Fruit fly (Drosophila melanogaster) whole organism, embryonic: ENCODE data around the gene tay.

Source experiments
- BEAF-32 ChIP-seq: fragments of 200-800 bp; sonication (Bioruptor generic); optimal IDR thresholded peaks from 3 replicates; lab custom pipeline; 2017; ENCODE audit warnings: missing biosample characterization, missing genetic modification characterization, mild to moderate bottlenecking, moderate library complexity, missing genetic modification reagents
- Bteb2 ChIP-seq: fragments of 200-800 bp; sonication (Bioruptor generic); optimal IDR thresholded peaks from 2 replicates; lab custom pipeline; 2016; ENCODE audit warnings: missing biosample characterization, missing genetic modification characterization
- CG11398 ChIP-seq: fragments of 200-800 bp; sonication (Bioruptor generic); optimal IDR thresholded peaks from 2 replicates; lab custom pipeline; 2016; ENCODE audit warnings: missing biosample characterization, missing genetic modification characterization
- CG12155 ChIP-seq: fragments of 200-800 bp; sonication (Bioruptor generic); optimal IDR thresholded peaks from 3 replicates; lab custom pipeline; 2016; ENCODE audit warnings: missing biosample characterization, missing genetic modification characterization
- CG14441 ChIP-seq: fragments of 200-800 bp; sonication (Bioruptor generic); IDR thresholded peaks from 2 replicates; pipeline ENCODE4 v1.3.6; 2022; ENCODE audit warnings: missing biosample characterization, missing genetic modification characterization
- CG15514 ChIP-seq: fragments of 200-800 bp; sonication (Bioruptor generic); optimal IDR thresholded peaks from 3 replicates; lab custom pipeline; 2017; ENCODE audit warnings: missing biosample characterization, missing genetic modification characterization, mild to moderate bottlenecking, moderate library complexity, missing genetic modification reagents
- CG1603 ChIP-seq: fragments of 200-800 bp; sonication (Bioruptor generic); optimal IDR thresholded peaks from 2 replicates; lab custom pipeline; 2019; ENCODE audit warnings: missing biosample characterization, mild to moderate bottlenecking, missing genetic modification characterization, moderate library complexity
- CG16813 ChIP-seq: fragments of 200-800 bp; sonication (Bioruptor generic); IDR thresholded peaks from 3 replicates; pipeline ENCODE4 v1.3.6; 2022; ENCODE audit warnings: missing biosample characterization, missing genetic modification characterization; ENCODE audit not compliant: partially characterized antibody
- CG17802 ChIP-seq: fragments of 200-800 bp; sonication (Bioruptor generic); optimal IDR thresholded peaks from 2 replicates; lab custom pipeline; 2018; ENCODE audit warnings: missing biosample characterization, mild to moderate bottlenecking, missing genetic modification characterization, moderate library complexity
- CG2116 ChIP-seq: fragments of 200-800 bp; sonication (Bioruptor generic); optimal IDR thresholded peaks from 3 replicates; lab custom pipeline; 2018; ENCODE audit warnings: missing biosample characterization, mild to moderate bottlenecking, missing genetic modification characterization
- CG2120 ChIP-seq: fragments of 200-800 bp; sonication (Bioruptor generic); optimal IDR thresholded peaks from 3 replicates; lab custom pipeline; 2016; ENCODE audit warnings: missing biosample characterization, missing genetic modification characterization
- CG2712 ChIP-seq: fragments of 200-800 bp; optimal IDR thresholded peaks from 3 replicates; lab custom pipeline; 2019; ENCODE audit warnings: missing biosample characterization, mild to moderate bottlenecking, missing genetic modification characterization, moderate library complexity
- CG2875 ChIP-seq: fragments of 200-800 bp; sonication (Bioruptor generic); optimal IDR thresholded peaks from 2 replicates; lab custom pipeline; 2017; ENCODE audit warnings: missing biosample characterization, mild to moderate bottlenecking, missing genetic modification characterization, missing genetic modification reagents
- CG30020 ChIP-seq: fragments of 200-800 bp; optimal IDR thresholded peaks from 2 replicates; lab custom pipeline; 2019; ENCODE audit warnings: missing biosample characterization, mild to moderate bottlenecking, missing genetic modification characterization, moderate library complexity
- CG31365 ChIP-seq: fragments of 200-800 bp; sonication (Bioruptor generic); optimal IDR thresholded peaks from 2 replicates; lab custom pipeline; 2018; ENCODE audit warnings: missing biosample characterization, mild to moderate bottlenecking, missing genetic modification characterization
- CG34422 ChIP-seq: fragments of 200-800 bp; sonication (Bioruptor generic); IDR thresholded peaks from 3 replicates; pipeline ENCODE4 v1.3.6; 2022; ENCODE audit warnings: missing biosample characterization, missing genetic modification characterization
- CG3838 ChIP-seq: fragments of 200-800 bp; sonication (Bioruptor generic); optimal IDR thresholded peaks from 3 replicates; lab custom pipeline; 2016; ENCODE audit warnings: missing biosample characterization, missing genetic modification characterization
- CG3995 ChIP-seq: fragments of 200-800 bp; sonication (Bioruptor generic); optimal IDR thresholded peaks from 3 replicates; lab custom pipeline; 2016; ENCODE audit warnings: missing biosample characterization, missing genetic modification characterization
- CG7357 ChIP-seq: fragments of 200-800 bp; sonication (Bioruptor generic); IDR thresholded peaks from 3 replicates; pipeline ENCODE4 v1.3.6; 2022; ENCODE audit warnings: missing biosample characterization, missing genetic modification characterization
- CG8281 ChIP-seq: fragments of 200-800 bp; sonication (Bioruptor generic); optimal IDR thresholded peaks from 2 replicates; lab custom pipeline; 2018; ENCODE audit warnings: missing biosample characterization, mild to moderate bottlenecking, missing genetic modification characterization, moderate library complexity
- CG9932 ChIP-seq: fragments of 200-800 bp; sonication (Bioruptor generic); IDR thresholded peaks from 2 replicates; pipeline ENCODE4 v1.3.6; 2022; ENCODE audit warnings: missing biosample characterization, missing genetic modification characterization
- CoRest ChIP-seq: fragments of 200-800 bp; sonication (Bioruptor generic); optimal IDR thresholded peaks from 3 replicates; lab custom pipeline; 2018; ENCODE audit warnings: missing biosample characterization, mild to moderate bottlenecking, missing genetic modification characterization, moderate library complexity
- Dll ChIP-seq: fragments of 200-800 bp; sonication (Bioruptor generic); IDR thresholded peaks from 4 replicates; pipeline ENCODE4 v1.3.6; 2022; ENCODE audit warnings: missing biosample characterization, missing genetic modification characterization; ENCODE audit not compliant: partially characterized antibody
- Dref ChIP-seq: fragments of 200-800 bp; sonication (Bioruptor generic); IDR thresholded peaks from 2 replicates; pipeline ENCODE4 v1.3.6; 2022; ENCODE audit warnings: missing biosample characterization, missing genetic modification characterization
- E2f1 ChIP-seq: fragments of 200-800 bp; sonication (Bioruptor generic); IDR thresholded peaks from 2 replicates; pipeline ENCODE4 v1.3.6; 2022; ENCODE audit warnings: missing biosample characterization, missing genetic modification characterization
- E2f2 ChIP-seq: fragments of 200-800 bp; sonication (Bioruptor generic); IDR thresholded peaks from 2 replicates; pipeline ENCODE4 v1.3.6; 2022; ENCODE audit warnings: missing biosample characterization, missing genetic modification characterization
- Opbp ChIP-seq: fragments of 200-800 bp; sonication (Bioruptor generic); IDR thresholded peaks from 3 replicates; pipeline ENCODE4 v1.3.6; 2022; ENCODE audit warnings: missing biosample characterization, missing genetic modification characterization; ENCODE audit not compliant: partially characterized antibody
- Scr ChIP-seq: fragments of 200-800 bp; sonication (Bioruptor generic); IDR thresholded peaks from 2 replicates; pipeline ENCODE4 v1.3.6; 2022; ENCODE audit warnings: missing biosample characterization, missing genetic modification characterization; ENCODE audit not compliant: partially characterized antibody
- Trl ChIP-seq, 3 experiments: fragments of >200 bp in 2 of 3; fragments of 200-800 bp in 1 of 3; sonication (Bioruptor generic) in 1 of 3; optimal IDR thresholded peaks; 2 replicates in 1 of 3; 3 replicates in 2 of 3; lab custom pipeline; 2016 to 2017; ENCODE audit warnings: missing biosample characterization in 1 of 3, missing genetic modification characterization in 1 of 3
- Usf ChIP-seq: fragments of 200-800 bp; sonication (Bioruptor generic); optimal IDR thresholded peaks from 2 replicates; lab custom pipeline; 2017; ENCODE audit warnings: missing genotype, missing biosample characterization, missing genetic modification characterization
- amos ChIP-seq: fragments of 200-800 bp; sonication (Bioruptor generic); IDR thresholded peaks from 2 replicates; pipeline ENCODE4 v1.3.6; 2022; ENCODE audit warnings: missing biosample characterization, missing genetic modification characterization; ENCODE audit not compliant: partially characterized antibody
- ato ChIP-seq: fragments of 200-800 bp; sonication (Bioruptor generic); IDR thresholded peaks from 2 replicates; pipeline ENCODE4 v1.3.6; 2022; ENCODE audit warnings: missing biosample characterization, missing genetic modification characterization; ENCODE audit not compliant: partially characterized antibody
- bbx ChIP-seq: fragments of 200-800 bp; sonication (Bioruptor generic); IDR thresholded peaks from 2 replicates; pipeline ENCODE4 v1.3.6; 2022; ENCODE audit warnings: missing biosample characterization, missing genetic modification characterization; ENCODE audit not compliant: partially characterized antibody
- chm ChIP-seq: fragments of 200-800 bp; sonication (Bioruptor generic); IDR thresholded peaks from 2 replicates; pipeline ENCODE4 v1.3.6; 2022; ENCODE audit warnings: missing biosample characterization, missing genetic modification characterization
- fu2 ChIP-seq: fragments of 200-800 bp; sonication (Bioruptor generic); optimal IDR thresholded peaks from 2 replicates; lab custom pipeline; 2016; ENCODE audit warnings: missing biosample characterization, missing genetic modification characterization
- knrl ChIP-seq: fragments of 200-800 bp; sonication (Bioruptor generic); IDR thresholded peaks from 3 replicates; pipeline ENCODE4 v1.3.6; 2022; ENCODE audit warnings: missing biosample characterization, missing genetic modification characterization; ENCODE audit not compliant: partially characterized antibody
- mld ChIP-seq: fragments of 200-800 bp; sonication (Bioruptor generic); IDR thresholded peaks from 3 replicates; pipeline ENCODE4 v1.3.6; 2022; ENCODE audit warnings: missing biosample characterization, missing genetic modification characterization; ENCODE audit not compliant: partially characterized antibody
- onecut ChIP-seq: fragments of 200-800 bp; sonication (Bioruptor generic); IDR thresholded peaks from 2 replicates; pipeline ENCODE4 v1.3.6; 2022; ENCODE audit warnings: missing biosample characterization, missing genetic modification characterization
- pan ChIP-seq, 4 experiments: fragments of >200 bp in 3 of 4; fragments of 200-800 bp in 1 of 4; sonication (Bioruptor generic) in 1 of 4; optimal IDR thresholded peaks in 3 of 4; IDR thresholded peaks in 1 of 4; 2 replicates each; pipeline versions ENCODE4 v1.3.6 to Lab custom; 2017 to 2022; ENCODE audit warnings: missing biosample characterization in 2 of 4, missing genetic modification characterization in 2 of 4, mixed read lengths in 1 of 4
- prd ChIP-seq, 3 experiments: fragments of >200 bp in 2 of 3; fragments of 200-800 bp in 1 of 3; sonication (Bioruptor generic) in 1 of 3; optimal IDR thresholded peaks in 2 of 3; IDR thresholded peaks in 1 of 3; 2 replicates in 2 of 3; 3 replicates in 1 of 3; pipeline versions ENCODE4 v1.3.6 to Lab custom; 2017 to 2022; ENCODE audit warnings: missing biosample characterization in 1 of 3, missing genetic modification characterization in 1 of 3
- row ChIP-seq: fragments of 200-800 bp; sonication (Bioruptor generic); IDR thresholded peaks from 3 replicates; pipeline ENCODE4 v1.3.6; 2022; ENCODE audit warnings: missing biosample characterization, missing genetic modification characterization
- sens ChIP-seq: fragments of 200-800 bp; sonication (Bioruptor generic); peaks from one replicate; lab custom pipeline; 2016; ENCODE audit warnings: missing biosample characterization, missing genetic modification characterization
- slbo ChIP-seq: fragments of 200-800 bp; sonication (Bioruptor generic); IDR thresholded peaks from 2 replicates; pipeline ENCODE4 v1.3.6; 2022; ENCODE audit warnings: missing biosample characterization, missing genetic modification characterization
- stwl ChIP-seq: fragments of 200-800 bp; sonication (Bioruptor generic); optimal IDR thresholded peaks from 3 replicates; lab custom pipeline; 2018; ENCODE audit warnings: missing biosample characterization, mild to moderate bottlenecking, missing genetic modification characterization, moderate library complexity
- trem ChIP-seq: fragments of 200-800 bp; optimal IDR thresholded peaks from 3 replicates; lab custom pipeline; 2019; ENCODE audit warnings: missing biosample characterization, mild to moderate bottlenecking, missing genetic modification characterization, moderate library complexity
- vnd ChIP-seq: fragments of 200-800 bp; sonication (Bioruptor generic); IDR thresholded peaks from 3 replicates; pipeline ENCODE4 v1.3.6; 2022; ENCODE audit warnings: missing biosample characterization, missing genetic modification characterization; ENCODE audit not compliant: partially characterized antibody
- vvl ChIP-seq: fragments of 200-800 bp; sonication (Bioruptor generic); IDR thresholded peaks from 2 replicates; pipeline ENCODE4 v1.3.6; 2022; ENCODE audit warnings: missing biosample characterization, missing genetic modification characterization

Gene tay

DNA sequence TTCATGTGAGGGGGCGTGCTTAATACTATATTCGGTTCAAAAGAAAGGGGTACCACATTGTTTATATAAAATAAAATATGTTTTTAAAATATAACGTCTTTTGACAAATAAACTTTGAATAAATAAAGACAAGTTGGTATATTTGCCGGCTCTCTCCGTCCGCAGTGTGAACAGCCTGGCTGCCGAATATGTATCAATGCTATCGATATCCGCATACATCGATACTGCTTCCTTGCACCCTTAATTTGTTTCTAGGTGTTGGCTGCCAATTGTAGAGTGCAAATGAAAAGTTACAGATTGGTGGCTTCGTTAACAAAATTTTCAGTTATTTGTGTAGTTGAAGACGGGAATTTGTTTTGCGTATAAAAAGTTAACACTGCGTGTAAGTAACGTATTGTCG lies 27.2 kb downstream of the tay start, which contains the start of gene Gbeta13F (continued):
- TF ChIP-seq pan (optimal IDR thresholded peaks at IDR 0.05; lab: Kevin White, UChicago) (no peak), pan (GFP tag; optimal IDR thresholded peaks at IDR 0.05 in 1 of 2, IDR thresholded peaks at IDR 0.05 in 1 of 2) (peak in 1 of 2 experiments; percentile 21), CG14441 (peak; percentile 19; the same call in 1 of the 2 replicates), trem (tag; lab: Kevin White, UChicago) (peak; percentile 4), CG8281 (tag; lab: Kevin White, UChicago) (no peak), onecut (no peak), CG16813 (GFP tag; lab: Robert Waterston, UW) (peak; percentile 73), sens (GFP tag; lab: Kevin White, UChicago) (peak; percentile 17), fu2 (GFP tag; lab: Kevin White, UChicago) (no peak), E2f1 (0 out of 2 replicates have a peak, but pooled peaks have one; percentile 16), amos (peak; percentile 78; the same call in 1 of the 2 replicates), CG9932 (GFP tag; lab: Robert Waterston, UW) (peak; percentile 55), CG17802 (peak; percentile 69), CG3838 (no peak), slbo (GFP tag; lab: Robert Waterston, UW) (peak; percentile 60), CG2712 (tag; lab: Kevin White, UChicago) (peak; percentile 0), Scr (GFP tag; lab: Robert Waterston, UW) (peak; percentile 56), CG1603 (tag; lab: Kevin White, UChicago) (peak; percentile 29), Dll (peak; percentile 40; the same call in 1 of the 4 replicates), CG2116 (GFP tag; lab: Kevin White, UChicago) (peak; percentile 96), stwl (tag; lab: Kevin White, UChicago) (peak; percentile 33), CG15514 (GFP tag; lab: Kevin White, UChicago) (no peak), knrl (peak; percentile 42; the same call in 2 of the 3 replicates), CG2120 (no peak), Dref (GFP tag; lab: Robert Waterston, UW) (peak; percentile 84), Usf (no peak), Trl (optimal IDR thresholded peaks at IDR 0.05; lab: Kevin White, UChicago) (no peak), Trl (GFP tag; optimal IDR thresholded peaks at IDR 0.05; lab: Kevin White, UChicago) (no peak), CG3995 (GFP tag; lab: Kevin White, UChicago) (no peak), mld (GFP tag; lab: Robert Waterston, UW) (peak; percentile 66; the same call in 1 of the 3 replicates), vvl (GFP tag; lab: Robert Waterston, UW) (peak; percentile 24; the same call in 1 of the 2 replicates), Bteb2 (GFP tag; lab: Kevin White, UChicago) (no peak), CoRest (peak; percentile 0), ato (GFP tag; lab: Robert Waterston, UW) (peak; percentile 50; the same call in 1 of the 2 replicates), E2f2 (GFP tag; lab: Robert Waterston, UW) (peak; percentile 20; the same call in 1 of the 2 replicates), BEAF-32 (peak; percentile 70), prd (optimal IDR thresholded peaks at IDR 0.05; lab: Kevin White, UChicago) (no peak), prd (GFP tag; IDR thresholded peaks at IDR 0.05; lab: Robert Waterston, UW) (peak; percentile 41; the same call in 1 of the 3 replicates), CG12155 (GFP tag; lab: Kevin White, UChicago) (no peak), chm (GFP tag; lab: Robert Waterston, UW) (0 out of 2 replicates have a peak, but pooled peaks have one; percentile 45), CG34422 (GFP tag; lab: Robert Waterston, UW) (peak; percentile 12; the same call in 1 of the 3 replicates), row (GFP tag; lab: Robert Waterston, UW) (peak; percentile 58), CG7357 (GFP tag; lab: Robert Waterston, UW) (peak; percentile 94), CG11398 (GFP tag; lab: Kevin White, UChicago) (no peak), CG2875 (GFP tag; lab: Kevin White, UChicago) (no peak), Opbp (peak; percentile 79), vnd (GFP tag; lab: Robert Waterston, UW) (peak; percentile 55; the same call in 2 of the 3 replicates), CG31365 (tag; lab: Kevin White, UChicago) (no peak), CG30020 (tag; lab: Kevin White, UChicago) (peak; percentile 68), bbx (GFP tag; lab: Robert Waterston, UW) (peak; percentile 79)
